Fruit fly (Drosophila melanogaster): ENCODE measurements around the gene CG1662.

The CG1662 gene

DNA sequence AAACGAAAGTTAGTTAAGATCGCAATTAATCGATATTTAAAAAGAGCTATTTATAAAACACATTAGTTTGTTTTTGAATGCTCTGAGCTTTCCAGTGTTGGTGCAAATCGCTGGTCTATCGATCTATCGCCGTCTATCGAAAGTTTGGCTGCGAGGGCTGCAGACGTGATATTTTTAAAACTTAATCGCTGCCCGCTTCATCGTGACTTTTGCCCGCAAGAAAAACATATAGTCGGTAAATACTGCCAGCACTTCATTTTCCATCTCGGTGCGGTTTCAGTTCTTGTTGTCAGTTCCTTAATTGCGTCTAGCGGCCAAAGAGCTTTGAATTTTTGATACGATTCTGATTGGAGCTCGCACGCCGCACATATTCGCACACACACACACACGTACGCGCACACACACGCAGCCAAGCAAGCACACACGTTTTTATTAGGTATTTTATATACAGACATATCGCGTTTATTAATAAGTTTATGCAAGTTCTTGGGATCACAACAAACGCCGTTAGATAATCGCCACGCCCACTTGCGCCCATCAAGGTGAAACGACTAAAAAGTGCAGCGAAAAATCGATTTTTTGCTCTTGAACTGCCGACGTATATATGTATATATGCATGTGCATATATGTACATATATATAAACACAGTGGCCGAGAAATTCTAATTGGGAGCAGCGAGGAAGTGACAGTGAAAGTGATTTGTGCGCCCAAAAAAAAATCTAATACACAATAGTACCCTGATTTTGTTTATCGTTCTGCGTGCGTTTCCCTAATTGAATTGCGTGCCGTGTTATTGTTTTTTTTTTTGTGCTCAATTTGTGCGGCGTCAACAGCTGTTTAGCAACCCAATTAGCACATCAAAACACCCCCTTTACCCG is 16.3 kb upstream of the CG1662 start (continued):
- TF ChIP-seq Doc3 (GFP tag; IDR thresholded peaks at IDR 0.05; ENCODE audit: partially characterized antibody) = peak; percentile 54; the same call in 2 of the 3 replicates
- TF ChIP-seq Hmr (GFP tag; optimal IDR thresholded peaks at IDR 0.05) = peak; percentile 9
- peak; percentile 70 for TF ChIP-seq CG6791 (GFP tag; IDR thresholded peaks at IDR 0.05; ENCODE audit: partially characterized antibody)
- TF ChIP-seq CG7357 (GFP tag; IDR thresholded peaks at IDR 0.05) = no peak
- peak; percentile 7 for TF ChIP-seq sd (tag; optimal IDR thresholded peaks at IDR 0.05)
- TF ChIP-seq CG3995 (GFP tag; optimal IDR thresholded peaks at IDR 0.05) = peak; percentile 96
- peak; percentile 68 for TF ChIP-seq pzg (GFP tag; optimal IDR thresholded peaks at IDR 0.05)
- TF ChIP-seq CG32532 (GFP tag; IDR thresholded peaks at IDR 0.05) = peak; percentile 27; the same call in 1 of the 2 replicates
- TF ChIP-seq CG14441 (GFP tag; IDR thresholded peaks at IDR 0.05) = peak; percentile 34; the same call in 1 of the 2 replicates
- peak; percentile 65 for TF ChIP-seq Scr (GFP tag; IDR thresholded peaks at IDR 0.05; ENCODE audit: partially characterized antibody)
- TF ChIP-seq CG15514 (GFP tag; optimal IDR thresholded peaks at IDR 0.05) = peak; percentile 70
- TF ChIP-seq phol (tag; optimal IDR thresholded peaks at IDR 0.05) = no peak
- TF ChIP-seq chm (GFP tag; IDR thresholded peaks at IDR 0.05) = no peak
- no peak for TF ChIP-seq CG17186 (GFP tag; optimal IDR thresholded peaks at IDR 0.05)
- peak; percentile 49 for TF ChIP-seq Nf-YB (GFP tag; optimal IDR thresholded peaks at IDR 0.05)
- peak; percentile 10; the same call in 1 of the 4 replicates for TF ChIP-seq Gug (GFP tag; IDR thresholded peaks at IDR 0.05)
- no peak for TF ChIP-seq CG32767 (GFP tag; IDR thresholded peaks at IDR 0.05)
- TF ChIP-seq Asciz (GFP tag; optimal IDR thresholded peaks at IDR 0.05) = peak; percentile 5
- TF ChIP-seq chn (GFP tag; optimal IDR thresholded peaks at IDR 0.05) = no peak
- TF ChIP-seq CG12391 (tag; optimal IDR thresholded peaks at IDR 0.05) = peak; percentile 2
- no peak for TF ChIP-seq Eip74EF (GFP tag; optimal IDR thresholded peaks at IDR 0.05)
- TF ChIP-seq HmgD (GFP tag; optimal IDR thresholded peaks at IDR 0.05) = no peak
- no peak for TF ChIP-seq z (GFP tag; IDR thresholded peaks at IDR 0.05)
- TF ChIP-seq eve (GFP tag; optimal IDR thresholded peaks at IDR 0.05) = peak in 1 of 2 experiments; percentile 76
- TF ChIP-seq Opbp (GFP tag; IDR thresholded peaks at IDR 0.05; ENCODE audit: partially characterized antibody) = peak; percentile 60; the same call in 2 of the 3 replicates
- TF ChIP-seq CG13624 (GFP tag; optimal IDR thresholded peaks at IDR 0.05) = peak; percentile 40
- TF ChIP-seq Rfx (GFP tag; IDR thresholded peaks at IDR 0.05) = peak; percentile 60
- TF ChIP-seq mirr (GFP tag; optimal IDR thresholded peaks at IDR 0.05) = peak; percentile 8
- TF ChIP-seq sob (GFP tag; IDR thresholded peaks at IDR 0.05) = peak; percentile 28; the same call in 1 of the 2 replicates
- TF ChIP-seq Hr3 (GFP tag; optimal IDR thresholded peaks at IDR 0.05) = no peak
- 0 out of 3 replicates have a peak, but pooled peaks have one; percentile 42 for TF ChIP-seq CG7963 (GFP tag; IDR thresholded peaks at IDR 0.05; ENCODE audit: partially characterized antibody)
- no peak for TF ChIP-seq NfI (GFP tag; optimal IDR thresholded peaks at IDR 0.05)
- TF ChIP-seq sens (GFP tag) = peak; percentile 76
- peak; percentile 71 for TF ChIP-seq BEAF-32 (GFP tag; optimal IDR thresholded peaks at IDR 0.05)
- peak; percentile 23 for TF ChIP-seq Dad (GFP tag; optimal IDR thresholded peaks at IDR 0.05)
- TF ChIP-seq crp (GFP tag; optimal IDR thresholded peaks at IDR 0.05) = peak in 1 of 2 experiments; percentile 3
- peak; percentile 57 for TF ChIP-seq row (GFP tag; IDR thresholded peaks at IDR 0.05)
- peak; percentile 56 for TF ChIP-seq sqz (GFP tag; optimal IDR thresholded peaks at IDR 0.05)
- TF ChIP-seq lilli (GFP tag; optimal IDR thresholded peaks at IDR 0.05) = peak; percentile 22
- peak; percentile 37 for TF ChIP-seq Abd-B (GFP tag; optimal IDR thresholded peaks at IDR 0.05)
- TF ChIP-seq YL-1 (GFP tag; optimal IDR thresholded peaks at IDR 0.05) = peak; percentile 6
- no peak for TF ChIP-seq CG13123 (GFP tag; optimal IDR thresholded peaks at IDR 0.05)
- peak; percentile 82 for TF ChIP-seq Dref (GFP tag; IDR thresholded peaks at IDR 0.05)
- TF ChIP-seq CG42726 (GFP tag; IDR thresholded peaks at IDR 0.05; ENCODE audit: partially characterized antibody) = peak; percentile 64; the same call in 1 of the 2 replicates
- peak; percentile 3 for TF ChIP-seq Ets97D (GFP tag; optimal IDR thresholded peaks at IDR 0.05)
- no peak for TF ChIP-seq crol (GFP tag; IDR thresholded peaks at IDR 0.05)
- TF ChIP-seq dmrt99B (tag; optimal IDR thresholded peaks at IDR 0.05) = no peak

Measured in whole organism, embryonic.